Worm (Caenorhabditis elegans): ENCODE measurements around the gene fbxb-90.

The fbxb-90 gene

DNA sequence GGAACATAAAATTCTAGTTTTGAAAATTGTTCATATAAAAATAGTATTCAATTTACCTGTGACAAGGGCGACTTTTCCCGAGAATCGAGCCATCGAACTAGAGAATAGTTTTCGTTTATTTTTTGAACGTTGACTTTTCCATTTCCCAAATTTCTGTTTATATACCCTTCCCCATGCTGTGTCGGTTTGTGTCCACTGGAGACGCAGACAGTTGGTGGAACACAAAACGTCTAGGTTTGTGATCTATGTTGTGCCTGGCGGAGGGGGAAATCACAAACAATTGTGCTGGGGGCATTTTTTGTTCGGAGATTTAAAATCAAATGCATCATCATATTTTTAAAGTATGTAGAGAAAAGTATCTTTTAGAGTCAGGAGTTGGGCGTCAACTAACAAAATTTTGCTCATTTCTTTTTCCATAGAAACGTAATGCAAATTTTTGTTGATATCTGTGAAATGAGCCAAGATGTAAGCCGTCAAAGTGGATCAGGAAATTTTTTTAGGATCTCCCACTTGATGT, 4.9 kb downstream of the fbxb-90 start, which contains the start of gene nta-1:
Gene nta-1, minus strand, starts transcription at position 131 of the 517 bp plus-strand sequence.
- TF ChIP-seq lin-35 (GFP tag; optimal IDR thresholded peaks at IDR 0.05) = peak in 1 of 2 experiments; percentile 39
- TF ChIP-seq lin-14 (GFP tag; optimal IDR thresholded peaks at IDR 0.05) = peak; percentile 75
- TF ChIP-seq lin-15B (tag; optimal IDR thresholded peaks at IDR 0.05) = no peak
- no peak for TF ChIP-seq efl-1 (optimal IDR thresholded peaks at IDR 0.05)
- peak in 1 of 2 experiments; percentile 4 for TF ChIP-seq efl-1 (GFP tag; optimal IDR thresholded peaks at IDR 0.05 in 1 of 2)
- TF ChIP-seq elt-2 (tag; optimal IDR thresholded peaks at IDR 0.05) = peak; percentile 20
- peak in 1 of 2 experiments; percentile 22 for TF ChIP-seq mdl-1 (tag; optimal IDR thresholded peaks at IDR 0.05)
- TF ChIP-seq nhr-20 (tag; optimal IDR thresholded peaks at IDR 0.05) = peak; percentile 85
- no peak for TF ChIP-seq nhr-76 (tag; optimal IDR thresholded peaks at IDR 0.05)

DNA sequence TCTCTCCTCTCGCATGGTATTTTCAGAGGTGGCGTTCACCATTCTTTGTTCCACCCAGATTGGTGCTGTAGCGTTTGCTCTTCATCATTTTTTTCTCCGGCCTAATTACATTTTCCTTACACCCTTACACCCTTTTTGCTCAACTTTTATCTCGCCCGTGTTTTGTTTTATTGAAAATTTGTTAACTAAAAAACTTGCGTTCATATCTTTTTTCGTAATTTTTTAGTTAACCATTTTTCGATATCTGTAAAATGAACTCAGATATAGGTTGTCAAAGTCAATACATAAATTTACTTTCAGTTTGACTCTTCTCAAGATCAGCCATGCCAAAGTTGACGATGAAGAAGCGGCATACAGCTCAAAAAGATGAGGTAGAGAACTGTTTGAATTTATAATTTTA, 7.0 kb downstream of the fbxb-90 start, which contains the start of gene F12E12.1:
Gene F12E12.1, plus strand, starts transcription at position 301 of the 400 bp plus-strand sequence.
- TF ChIP-seq unc-130 (tag; optimal IDR thresholded peaks at IDR 0.05) (no peak), unc-62 (GFP tag; optimal IDR thresholded peaks at IDR 0.05) (no peak), C16A3.4 (tag; optimal IDR thresholded peaks at IDR 0.05) (no peak), fkh-8 (tag; optimal IDR thresholded peaks at IDR 0.05) (no peak), nhr-90 (tag; optimal IDR thresholded peaks at IDR 0.05; ENCODE audit: poor library complexity) (no peak), ceh-88 (GFP tag; IDR thresholded peaks at IDR 0.05) (no peak), lsy-2 (tag; optimal IDR thresholded peaks at IDR 0.05) (no peak)

DNA sequence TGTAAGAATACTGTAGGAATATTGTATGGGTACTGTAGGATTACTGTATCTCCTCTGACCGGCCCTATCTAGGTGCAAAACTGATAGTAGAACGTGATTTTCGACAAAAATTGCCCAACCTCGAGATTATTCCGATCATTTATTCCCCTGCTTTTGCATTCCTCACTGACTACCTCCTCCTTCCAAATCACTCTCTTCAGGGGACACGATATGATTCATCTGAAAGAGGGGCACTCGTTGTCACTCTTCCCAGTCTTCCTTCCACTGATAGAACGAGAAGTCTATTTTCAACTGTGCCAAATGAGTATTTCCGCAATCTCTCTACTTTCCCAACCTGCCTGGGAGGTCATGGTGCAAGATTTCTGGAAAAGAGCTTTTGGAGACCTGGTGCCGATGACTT, 9.0 kb downstream of the fbxb-90 start, which contains the start of gene F12E12.2:
Gene F12E12.2, plus strand, starts transcription at position 301 of the 400 bp plus-strand sequence.
- TF ChIP-seq unc-86 (tag; optimal IDR thresholded peaks at IDR 0.05) (no peak), ets-5 (GFP tag; IDR thresholded peaks at IDR 0.05) (no peak), aly-2 (tag; optimal IDR thresholded peaks at IDR 0.05) (no peak), fkh-8 (tag; optimal IDR thresholded peaks at IDR 0.05) (no peak), unc-98 (GFP tag; IDR thresholded peaks at IDR 0.05) (no peak), elt-3 (tag; optimal IDR thresholded peaks at IDR 0.05) (no peak), jun-1 (tag; optimal IDR thresholded peaks at IDR 0.05) (no peak), skn-1 (tag; optimal IDR thresholded peaks at IDR 0.05) (no peak)

ce11 chrII:3736893-3737375, 11.7 kb downstream of the fbxb-90 start, which contains the start of gene F12E12.6:
TSS of gene F12E12.6 (minus strand) at chrII:3736943.
- TF ChIP-seq ceh-82 (tag; optimal IDR thresholded peaks at IDR 0.05) (no peak), nhr-12 (tag; optimal IDR thresholded peaks at IDR 0.05) (no peak), vab-15 (tag; optimal IDR thresholded peaks at IDR 0.05) (no peak), elt-2 (tag; optimal IDR thresholded peaks at IDR 0.05) (no peak), C04F5.9 (tag; optimal IDR thresholded peaks at IDR 0.05) (no peak)

DNA sequence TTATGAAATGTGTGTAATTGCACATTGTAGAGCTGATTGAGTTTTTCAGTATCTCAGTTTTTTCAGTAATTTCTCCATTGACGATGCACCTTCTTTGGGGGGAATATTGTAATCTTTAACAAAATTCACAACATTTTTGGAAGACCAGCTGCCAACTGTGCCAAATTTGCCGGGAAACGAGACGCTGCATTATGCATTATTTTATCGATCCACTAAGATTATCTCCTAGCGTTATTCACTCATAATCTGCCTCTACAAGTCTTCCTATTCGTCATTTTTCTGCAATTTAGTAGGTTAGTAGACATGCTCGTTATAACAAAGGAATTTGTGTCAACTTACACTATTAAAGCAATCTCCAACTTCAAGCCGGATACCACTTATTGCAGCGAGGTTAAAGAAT, 16.9 kb downstream of the fbxb-90 start, which contains the start of the genes sdz-12 and bath-31:
Gene sdz-12, minus strand, starts transcription at position 101 of the 400 bp plus-strand sequence.
Gene bath-31, plus strand, starts transcription at position 251 of the 400 bp plus-strand sequence.
- TF ChIP-seq mab-9 (GFP tag; IDR thresholded peaks at IDR 0.05) (no peak), unc-130 (tag; optimal IDR thresholded peaks at IDR 0.05) (no peak), nhr-84 (tag; optimal IDR thresholded peaks at IDR 0.05) (no peak), nhr-20 (tag; optimal IDR thresholded peaks at IDR 0.05) (no peak), lsy-2 (tag; optimal IDR thresholded peaks at IDR 0.05) (no peak), skn-1 (tag; optimal IDR thresholded peaks at IDR 0.05) (no peak), lin-35 (GFP tag; optimal IDR thresholded peaks at IDR 0.05) (no peak)

DNA sequence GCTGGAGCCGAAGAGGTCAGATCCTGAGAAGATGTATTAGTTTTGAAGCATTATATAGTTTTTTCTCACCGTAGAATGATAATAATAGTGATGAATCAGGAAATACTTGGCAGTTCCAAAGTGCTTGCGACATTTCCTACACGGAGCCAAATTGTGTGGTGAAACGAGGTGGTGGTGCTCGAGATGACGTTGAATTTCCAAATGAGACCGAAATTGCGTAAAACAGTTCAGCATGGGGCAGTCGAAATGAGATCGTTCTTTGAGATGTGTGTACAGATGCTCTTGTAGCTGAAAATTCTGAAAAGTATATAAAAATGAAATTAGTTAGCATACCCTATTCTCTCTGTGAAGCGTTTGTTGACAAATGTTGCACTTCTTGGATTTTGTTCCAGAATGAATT, 20.6 kb downstream of the fbxb-90 start, which contains the start of gene C46E10.8:
Gene C46E10.8, minus strand, starts transcription at position 101 of the 400 bp plus-strand sequence.
- TF ChIP-seq aly-2 (tag; optimal IDR thresholded peaks at IDR 0.05) (no peak), nhr-28 (tag; optimal IDR thresholded peaks at IDR 0.05) (no peak), aha-1 (tag; optimal IDR thresholded peaks at IDR 0.05) (no peak)

All from whole organism, L1 larva.